Worm (Caenorhabditis elegans) whole organism, L1 larva: Measurements from ENCODE around the gene cest-31.
A peak's percentile ranks its signal among the peaks of the same experiment; 100 is the strongest.

Experiments
- ceh-82 ChIP-seq, 3 experiments: fragments of 150-350 bp in 1 of 3; sonication (generic microtip) in 2 of 3; optimal IDR thresholded peaks; 2 replicates each; lab custom pipeline; 2014 to 2017; ENCODE audit warnings: missing biosample characterization in 3 of 3, missing genetic modification characterization in 3 of 3
- fkh-4 ChIP-seq: sonication (generic microtip); optimal IDR thresholded peaks from 2 replicates; lab custom pipeline; 2016; ENCODE audit warnings: missing compliant biosample characterization, missing genetic modification characterization, borderline replicate concordance
- fkh-8 ChIP-seq: sonication (generic microtip); optimal IDR thresholded peaks from 2 replicates; lab custom pipeline; 2016; ENCODE audit warnings: mild to moderate bottlenecking, missing genetic modification characterization, missing compliant biosample characterization
- hlh-4 ChIP-seq: sonication (generic microtip); optimal IDR thresholded peaks from 2 replicates; lab custom pipeline; 2016; ENCODE audit warnings: mild to moderate bottlenecking, missing genetic modification characterization, missing compliant biosample characterization
- nhr-77 ChIP-seq: fragments of 150-350 bp; optimal IDR thresholded peaks from 2 replicates; lab custom pipeline; 2014; ENCODE audit warnings: missing biosample characterization, missing genetic modification characterization
- pax-3 ChIP-seq: fragments of 200-800 bp; sonication (Bioruptor generic); optimal IDR thresholded peaks from 2 replicates; lab custom pipeline; 2018; ENCODE audit warnings: mild to moderate bottlenecking, missing genetic modification characterization, moderate library complexity, missing compliant biosample characterization
- rnt-1 ChIP-seq: sonication (generic microtip); optimal IDR thresholded peaks from 2 replicates; lab custom pipeline; 2016; ENCODE audit warnings: mild to moderate bottlenecking, missing genetic modification characterization, moderate library complexity, missing compliant biosample characterization

ce11 chrV:6661658-6662057 is 12.4 kb upstream of the cest-31 start:
- TF ChIP-seq nhr-77 (no peak), pax-3 (tag; lab: Kevin White, UChicago) (peak; percentile 30), ceh-82 (tag; optimal IDR thresholded peaks at IDR 0.05; lab: Kevin White, UChicago) (no peak), rnt-1 (tag; lab: Kevin White, UChicago) (no peak), fkh-4 (no peak), fkh-8 (tag; lab: Kevin White, UChicago) (peak; percentile 28), hlh-4 (tag; lab: Kevin White, UChicago) (no peak)
